Fruit fly (Drosophila melanogaster): ENCODE results near the gene CG13033.
A peak's percentile ranks its signal among the peaks of the same experiment; 100 is the strongest.
"Not testable (repeated sequence)": the region's sequence is repeated elsewhere in the genome, so short reads cannot be mapped to it uniquely, and the experiment has no call there.

The CG13033 gene

dm6 chr3L:16573234-16573633 lies 27.8 kb upstream of the CG13033 start, which contains the start of gene Mipp1:
Gene Mipp1, minus strand, starts transcription at chr3L:16573334.
- not testable (repeated sequence) for TF ChIP-seq Blimp-1, Hr39, cyc (GFP tag; optimal IDR thresholded peaks at IDR 0.05)

dm6 chr3L:16572208-16572607 lies 26.8 kb upstream of the CG13033 start:
- no peak for TF ChIP-seq CG10669 (GFP tag; optimal IDR thresholded peaks at IDR 0.05)
- no peak for TF ChIP-seq Eip93F (GFP tag; optimal IDR thresholded peaks at IDR 0.05)
- TF ChIP-seq Eip78C (GFP tag): no peak
- no peak for TF ChIP-seq Hr38 (GFP tag; optimal IDR thresholded peaks at IDR 0.05)
- TF ChIP-seq esn (GFP tag; optimal IDR thresholded peaks at IDR 0.05): no peak
- peak; percentile 54 for TF ChIP-seq fkh (GFP tag; optimal IDR thresholded peaks at IDR 0.05)
- TF ChIP-seq vri (GFP tag; optimal IDR thresholded peaks at IDR 0.05): peak; percentile 37
- TF ChIP-seq Hr39 (GFP tag; optimal IDR thresholded peaks at IDR 0.05): no peak
- no peak for TF ChIP-seq CG16779 (tag; optimal IDR thresholded peaks at IDR 0.05)
- no peak for TF ChIP-seq Eip75B (GFP tag; optimal IDR thresholded peaks at IDR 0.05)

dm6 chr3L:16571739-16572063 lies 26.3 kb upstream of the CG13033 start:
- TF ChIP-seq CG3032 (tag; optimal IDR thresholded peaks at IDR 0.05) (no peak), eg (GFP tag; IDR thresholded peaks at IDR 0.05) (no peak), Eip93F (GFP tag; optimal IDR thresholded peaks at IDR 0.05) (no peak), CG10631 (GFP tag; optimal IDR thresholded peaks at IDR 0.05) (no peak), acj6 (GFP tag; optimal IDR thresholded peaks at IDR 0.05) (no peak), CG9139 (GFP tag; optimal IDR thresholded peaks at IDR 0.05) (no peak), Gug (GFP tag; IDR thresholded peaks at IDR 0.05) (no peak), CG1621 (tag; optimal IDR thresholded peaks at IDR 0.05) (no peak), Lpt (GFP tag; optimal IDR thresholded peaks at IDR 0.05) (no peak), Blimp-1 (GFP tag; optimal IDR thresholded peaks at IDR 0.05) (no peak), cyc (GFP tag; optimal IDR thresholded peaks at IDR 0.05) (no peak), dac (GFP tag; optimal IDR thresholded peaks at IDR 0.05) (no peak), dsx (GFP tag; optimal IDR thresholded peaks at IDR 0.05; ENCODE audit: poor library complexity, severe bottlenecking) (no peak)

dm6 chr3L:16571014-16571738 lies 25.7 kb upstream of the CG13033 start:
- TF ChIP-seq CG6276 (GFP tag; optimal IDR thresholded peaks at IDR 0.05) (no peak), CG8119 (GFP tag; IDR thresholded peaks at IDR 0.05) (peak; percentile 40; the same call in 1 of the 3 replicates), OdsH (GFP tag; optimal IDR thresholded peaks at IDR 0.05) (no peak), Eip78C (GFP tag) (peak; percentile 35), CG3919 (GFP tag; optimal IDR thresholded peaks at IDR 0.05) (no peak), Hr4 (GFP tag; optimal IDR thresholded peaks at IDR 0.05) (no peak), CG15336 (GFP tag; IDR thresholded peaks at IDR 0.05) (0 out of 2 replicates have a peak, but pooled peaks have one; percentile 22), CG11294 (GFP tag; IDR thresholded peaks at IDR 0.05) (no peak)

DNA sequence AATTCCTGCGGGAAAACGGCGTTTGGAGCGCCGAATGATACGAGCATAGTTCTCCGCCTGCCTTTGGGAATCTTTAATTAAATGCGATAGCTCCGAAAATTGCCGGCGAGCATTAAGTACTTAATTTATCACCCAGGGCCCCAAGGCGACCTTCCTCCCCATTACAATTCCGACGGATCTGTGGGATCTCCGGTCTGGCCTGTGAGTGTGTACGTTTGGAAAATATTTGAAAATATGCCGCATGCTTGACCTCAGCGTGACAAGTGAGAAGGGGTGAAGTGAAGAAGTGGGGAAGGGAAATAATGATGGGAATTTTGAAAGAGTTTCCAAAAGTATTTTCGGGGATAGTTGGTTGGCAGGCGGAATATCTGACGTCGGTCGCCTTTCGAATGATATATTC lies 24.0 kb upstream of the CG13033 start:
- no peak for TF ChIP-seq Gug (GFP tag; IDR thresholded peaks at IDR 0.05)
- TF ChIP-seq CG6163 (GFP tag; IDR thresholded peaks at IDR 0.05): no peak

dm6 chr3L:16567495-16567894 lies 22.1 kb upstream of the CG13033 start:
- TF ChIP-seq achi (GFP tag; optimal IDR thresholded peaks at IDR 0.05) (no peak), CG32006 (GFP tag; optimal IDR thresholded peaks at IDR 0.05) (peak; percentile 24), CG8119 (GFP tag; IDR thresholded peaks at IDR 0.05) (0 out of 3 replicates have a peak, but pooled peaks have one; percentile 17), eg (GFP tag; IDR thresholded peaks at IDR 0.05) (0 out of 3 replicates have a peak, but pooled peaks have one; percentile 12), CG6854 (GFP tag; optimal IDR thresholded peaks at IDR 0.05) (no peak), Hr4 (GFP tag; optimal IDR thresholded peaks at IDR 0.05) (peak; percentile 4), CG15336 (GFP tag; IDR thresholded peaks at IDR 0.05) (peak; percentile 50)

Data from whole organism, prepupa.